Fruit fly (Drosophila melanogaster) whole organism, embryonic: Measurements from ENCODE around the gene CG16736.

Experiments
- Atf3 ChIP-seq: fragments of 200-800 bp; sonication (Bioruptor generic); optimal IDR thresholded peaks from 3 replicates; lab custom pipeline; 2016; ENCODE audit warnings: missing biosample characterization, missing genetic modification characterization
- B-H2 ChIP-seq: fragments of 200-800 bp; sonication (Bioruptor generic); optimal IDR thresholded peaks from 2 replicates; lab custom pipeline; 2018; ENCODE audit warnings: missing biosample characterization, mild to moderate bottlenecking, missing genetic modification characterization
- C15 ChIP-seq: fragments of 200-800 bp; sonication (Bioruptor generic); IDR thresholded peaks from 3 replicates; pipeline ENCODE4 v1.3.6; 2022; ENCODE audit warnings: missing biosample characterization, missing genetic modification characterization
- CG1024 ChIP-seq: fragments of 200-800 bp; sonication (Bioruptor generic); IDR thresholded peaks from 2 replicates; pipeline ENCODE4 v1.3.6; 2022; ENCODE audit warnings: missing biosample characterization, missing genetic modification characterization
- CG10979 ChIP-seq: fragments of 200-800 bp; sonication (Bioruptor generic); optimal IDR thresholded peaks from 2 replicates; lab custom pipeline; 2018; ENCODE audit warnings: missing biosample characterization, mild to moderate bottlenecking, missing genetic modification characterization, moderate library complexity
- CG11696 ChIP-seq: fragments of 200-800 bp; sonication (Bioruptor generic); IDR thresholded peaks from 2 replicates; pipeline ENCODE4 v1.3.6; 2022; ENCODE audit warnings: missing biosample characterization, missing genetic modification characterization
- CG13775 ChIP-seq: fragments of 200-800 bp; sonication (Bioruptor generic); optimal IDR thresholded peaks from 3 replicates; lab custom pipeline; 2017; ENCODE audit warnings: missing biosample characterization, mild to moderate bottlenecking, missing genetic modification characterization
- CG17186 ChIP-seq: fragments of 200-800 bp; sonication (Bioruptor generic); optimal IDR thresholded peaks from 3 replicates; lab custom pipeline; 2017; ENCODE audit warnings: missing biosample characterization, missing genetic modification reagents, missing genetic modification characterization
- CG2199 ChIP-seq: fragments of 200-800 bp; sonication (Bioruptor generic); IDR thresholded peaks from 3 replicates; pipeline ENCODE4 v1.3.6; 2022; ENCODE audit warnings: missing biosample characterization, missing genetic modification characterization
- CG30403 ChIP-seq: fragments of 200-800 bp; sonication (Bioruptor generic); optimal IDR thresholded peaks from 3 replicates; lab custom pipeline; 2016; ENCODE audit warnings: missing biosample characterization, missing genetic modification characterization
- CG31365 ChIP-seq: fragments of 200-800 bp; sonication (Bioruptor generic); optimal IDR thresholded peaks from 2 replicates; lab custom pipeline; 2018; ENCODE audit warnings: missing biosample characterization, mild to moderate bottlenecking, missing genetic modification characterization
- CG34224 ChIP-seq: fragments of 200-800 bp; sonication (Bioruptor generic); IDR thresholded peaks from 3 replicates; pipeline ENCODE4 v1.3.6; 2022; ENCODE audit warnings: missing biosample characterization, missing genetic modification characterization; ENCODE audit not compliant: partially characterized antibody
- CG34422 ChIP-seq: fragments of 200-800 bp; sonication (Bioruptor generic); IDR thresholded peaks from 3 replicates; pipeline ENCODE4 v1.3.6; 2022; ENCODE audit warnings: missing biosample characterization, missing genetic modification characterization
- CG3838 ChIP-seq: fragments of 200-800 bp; sonication (Bioruptor generic); optimal IDR thresholded peaks from 3 replicates; lab custom pipeline; 2016; ENCODE audit warnings: missing biosample characterization, missing genetic modification characterization
- CG3995 ChIP-seq: fragments of 200-800 bp; sonication (Bioruptor generic); optimal IDR thresholded peaks from 3 replicates; lab custom pipeline; 2016; ENCODE audit warnings: missing biosample characterization, missing genetic modification characterization
- CG4854 ChIP-seq: fragments of 200-800 bp; sonication (Bioruptor generic); optimal IDR thresholded peaks from 2 replicates; lab custom pipeline; 2016; ENCODE audit warnings: missing biosample characterization, missing genetic modification characterization, inconsistent platforms
- CG6272 ChIP-seq: fragments of 200-800 bp; sonication (Bioruptor generic); IDR thresholded peaks from 2 replicates; pipeline ENCODE4 v1.3.6; 2022; ENCODE audit warnings: missing biosample characterization, missing genetic modification characterization
- CG7357 ChIP-seq: fragments of 200-800 bp; sonication (Bioruptor generic); IDR thresholded peaks from 3 replicates; pipeline ENCODE4 v1.3.6; 2022; ENCODE audit warnings: missing biosample characterization, missing genetic modification characterization
- CG7928 ChIP-seq: fragments of 200-800 bp; sonication (Bioruptor generic); optimal IDR thresholded peaks from 2 replicates; lab custom pipeline; 2017; ENCODE audit warnings: missing biosample characterization, mild to moderate bottlenecking, missing genetic modification characterization
- CG8281 ChIP-seq: fragments of 200-800 bp; sonication (Bioruptor generic); optimal IDR thresholded peaks from 2 replicates; lab custom pipeline; 2018; ENCODE audit warnings: missing biosample characterization, mild to moderate bottlenecking, missing genetic modification characterization, moderate library complexity
- CG8765 ChIP-seq: fragments of 200-800 bp; sonication (Bioruptor generic); IDR thresholded peaks from 2 replicates; pipeline ENCODE4 v1.3.6; 2022; ENCODE audit warnings: missing biosample characterization, missing genetic modification characterization
- CG8944 ChIP-seq: fragments of 200-800 bp; sonication (Bioruptor generic); optimal IDR thresholded peaks from 3 replicates; lab custom pipeline; 2016; ENCODE audit warnings: missing biosample characterization, missing genetic modification characterization
- CkIIα-i1 ChIP-seq: fragments of 200-800 bp; sonication (Bioruptor generic); IDR thresholded peaks from 2 replicates; pipeline ENCODE4 v1.3.6; 2022; ENCODE audit warnings: missing biosample characterization, missing genetic modification characterization
- Dad ChIP-seq: fragments of 200-800 bp; sonication (Bioruptor generic); optimal IDR thresholded peaks from 3 replicates; lab custom pipeline; 2016; ENCODE audit warnings: missing biosample characterization, missing genetic modification characterization
- Ets65A ChIP-seq: fragments of 200-800 bp; sonication (Bioruptor generic); peaks from one replicate; lab custom pipeline; 2016; ENCODE audit warnings: missing biosample characterization, missing genetic modification characterization
- Ets97D ChIP-seq: fragments of 200-800 bp; sonication (Bioruptor generic); optimal IDR thresholded peaks from 3 replicates; lab custom pipeline; 2016; ENCODE audit warnings: missing biosample characterization, missing genetic modification characterization
- HLH4C ChIP-seq: fragments of 200-800 bp; sonication (Bioruptor generic); IDR thresholded peaks from 3 replicates; pipeline ENCODE4 v1.3.6; 2022; ENCODE audit warnings: missing biosample characterization, missing genetic modification characterization; ENCODE audit not compliant: partially characterized antibody
- Hr78 ChIP-seq, 2 experiments: fragments of 200-800 bp in 1 of 2; fragments of >200 bp in 1 of 2; sonication (Bioruptor generic) in 1 of 2; optimal IDR thresholded peaks; 2 replicates each; lab custom pipeline; 2017 to 2019; ENCODE audit warnings: missing biosample characterization in 2 of 2, missing genetic modification characterization in 2 of 2, mild to moderate bottlenecking in 1 of 2, moderate library complexity in 1 of 2
- Kr ChIP-seq: fragments of 200-800 bp; sonication (Bioruptor generic); optimal IDR thresholded peaks from 2 replicates; lab custom pipeline; 2017; ENCODE audit warnings: missing biosample characterization, mild to moderate bottlenecking, missing genetic modification characterization
- Meics ChIP-seq: fragments of 200-800 bp; sonication (Bioruptor generic); optimal IDR thresholded peaks from 2 replicates; lab custom pipeline; 2017; ENCODE audit warnings: missing biosample characterization, mild to moderate bottlenecking, missing genetic modification characterization
- Mes4 ChIP-seq: fragments of 200-800 bp; sonication (Bioruptor generic); optimal IDR thresholded peaks from 2 replicates; lab custom pipeline; 2016; ENCODE audit warnings: missing biosample characterization, missing genetic modification characterization
- Oli ChIP-seq: fragments of 200-800 bp; sonication (Bioruptor generic); optimal IDR thresholded peaks from 2 replicates; lab custom pipeline; 2018; ENCODE audit warnings: missing biosample characterization, mild to moderate bottlenecking, missing genetic modification characterization, moderate library complexity
- Scr ChIP-seq: fragments of 200-800 bp; sonication (Bioruptor generic); IDR thresholded peaks from 2 replicates; pipeline ENCODE4 v1.3.6; 2022; ENCODE audit warnings: missing biosample characterization, missing genetic modification characterization; ENCODE audit not compliant: partially characterized antibody
- Sin3A ChIP-seq: fragments of >200 bp; optimal IDR thresholded peaks from 2 replicates; lab custom pipeline; 2018
- Sry-δ ChIP-seq: fragments of 200-800 bp; sonication (Bioruptor generic); optimal IDR thresholded peaks from 2 replicates; lab custom pipeline; 2016; ENCODE audit warnings: missing biosample characterization, missing genetic modification characterization
- Tbp ChIP-seq: fragments of >200 bp; optimal IDR thresholded peaks from 2 replicates; lab custom pipeline; 2018; ENCODE audit warnings: missing biosample characterization, missing genetic modification characterization
- Trl ChIP-seq, 3 experiments: fragments of >200 bp in 2 of 3; fragments of 200-800 bp in 1 of 3; sonication (Bioruptor generic) in 1 of 3; optimal IDR thresholded peaks; 2 replicates in 1 of 3; 3 replicates in 2 of 3; lab custom pipeline; 2016 to 2017; ENCODE audit warnings: missing biosample characterization in 1 of 3, missing genetic modification characterization in 1 of 3
- Xbp1 ChIP-seq: fragments of 200-800 bp; sonication (Bioruptor generic); optimal IDR thresholded peaks from 3 replicates; lab custom pipeline; 2016; ENCODE audit warnings: missing biosample characterization, mild to moderate bottlenecking, missing genetic modification characterization
- ash1 ChIP-seq: fragments of 200-800 bp; sonication (Bioruptor generic); optimal IDR thresholded peaks from 2 replicates; lab custom pipeline; 2018; ENCODE audit warnings: missing biosample characterization, mild to moderate bottlenecking, missing genetic modification characterization
- caup ChIP-seq: fragments of 200-800 bp; sonication (Bioruptor generic); optimal IDR thresholded peaks from 3 replicates; lab custom pipeline; 2017; ENCODE audit warnings: missing biosample characterization, mild to moderate bottlenecking, missing genetic modification characterization, moderate library complexity; ENCODE audit not compliant: severe bottlenecking
- chinmo ChIP-seq: fragments of 200-800 bp; sonication (Bioruptor generic); IDR thresholded peaks from 4 replicates; pipeline ENCODE4 v1.3.6; 2022; ENCODE audit warnings: missing biosample characterization, missing genetic modification characterization; ENCODE audit not compliant: partially characterized antibody
- da ChIP-seq: fragments of 200-800 bp; sonication (Bioruptor generic); optimal IDR thresholded peaks from 2 replicates; lab custom pipeline; 2016; ENCODE audit warnings: missing biosample characterization, missing genetic modification characterization
- dysf ChIP-seq: fragments of 200-800 bp; sonication (Bioruptor generic); IDR thresholded peaks from 3 replicates; pipeline ENCODE4 v1.3.6; 2022; ENCODE audit warnings: missing biosample characterization, missing genetic modification characterization
- gcm2 ChIP-seq: fragments of 200-800 bp; sonication (Bioruptor generic); optimal IDR thresholded peaks from 2 replicates; lab custom pipeline; 2016; ENCODE audit warnings: missing biosample characterization, missing genetic modification characterization
- gsb-n ChIP-seq: fragments of 200-800 bp; sonication (Bioruptor generic); optimal IDR thresholded peaks from 3 replicates; lab custom pipeline; 2018; ENCODE audit warnings: missing biosample characterization, mild to moderate bottlenecking, missing genetic modification characterization
- her ChIP-seq: fragments of 200-800 bp; sonication (Bioruptor generic); optimal IDR thresholded peaks from 2 replicates; lab custom pipeline; 2016; ENCODE audit warnings: missing biosample characterization, missing genetic modification characterization
- hth ChIP-seq: fragments of >200 bp; optimal IDR thresholded peaks from 2 replicates; lab custom pipeline; 2017; ENCODE audit warnings: inconsistent platforms
- klu ChIP-seq: fragments of 200-800 bp; sonication (Bioruptor generic); IDR thresholded peaks from 2 replicates; pipeline ENCODE4 v1.3.6; 2022; ENCODE audit warnings: missing biosample characterization, missing genetic modification characterization
- kni ChIP-seq: fragments of 200-800 bp; sonication (Bioruptor generic); optimal IDR thresholded peaks from 3 replicates; lab custom pipeline; 2017; ENCODE audit warnings: mild to moderate bottlenecking, missing biosample characterization, missing genetic modification reagents, missing genetic modification characterization
- run ChIP-seq: fragments of 200-800 bp; sonication (Bioruptor generic); optimal IDR thresholded peaks from 3 replicates; lab custom pipeline; 2018; ENCODE audit warnings: missing biosample characterization, mild to moderate bottlenecking, missing genetic modification characterization
- vvl ChIP-seq: fragments of 200-800 bp; sonication (Bioruptor generic); IDR thresholded peaks from 2 replicates; pipeline ENCODE4 v1.3.6; 2022; ENCODE audit warnings: missing biosample characterization, missing genetic modification characterization

CG16736 gene

DNA sequence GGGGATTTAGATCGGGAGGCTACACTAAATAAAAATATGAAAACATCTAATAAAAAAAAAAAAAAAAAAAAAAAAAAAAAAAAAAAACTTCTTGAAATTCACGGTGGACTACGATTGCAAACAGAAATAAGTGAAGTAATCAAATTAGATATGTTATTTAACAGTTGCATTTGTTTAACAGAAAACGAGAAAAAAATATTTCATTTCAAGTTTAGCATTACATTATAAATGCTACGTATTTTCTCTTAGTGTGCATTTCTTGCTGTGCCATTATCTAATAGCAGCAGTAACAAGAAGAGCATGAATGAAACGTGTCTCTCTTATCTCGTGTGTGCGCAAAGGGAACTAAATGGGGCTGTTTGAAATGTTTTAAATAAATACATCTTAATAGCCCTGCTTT is 32.7 kb downstream of the CG16736 start (continued):
- TF ChIP-seq CG34224 (GFP tag; lab: Robert Waterston, UW) (no peak), CG34422 (GFP tag; lab: Robert Waterston, UW) (peak; percentile 61; the same call in 2 of the 3 replicates), CG4854 (no peak), gcm2 (no peak), Meics (GFP tag; lab: Kevin White, UChicago) (peak; percentile 63), chinmo (GFP tag; lab: Robert Waterston, UW) (no peak), Kr (GFP tag; lab: Kevin White, UChicago) (no peak), ash1 (GFP tag; lab: Kevin White, UChicago) (no peak), Oli (tag; lab: Kevin White, UChicago) (peak; percentile 64), Hr78 (GFP tag; optimal IDR thresholded peaks at IDR 0.05; lab: Kevin White, UChicago) (no peak), CG30403 (GFP tag; lab: Kevin White, UChicago) (peak; percentile 72), B-H2 (no peak), kni (GFP tag; lab: Kevin White, UChicago) (no peak), run (tag; lab: Kevin White, UChicago) (peak; percentile 23), CG11696 (0 out of 2 replicates have a peak, but pooled peaks have one; percentile 14), CG8765 (GFP tag; lab: Robert Waterston, UW) (0 out of 2 replicates have a peak, but pooled peaks have one; percentile 9), Dad (GFP tag; lab: Kevin White, UChicago) (no peak), her (GFP tag; lab: Kevin White, UChicago) (peak; percentile 10), C15 (no peak), hth (lab: Kevin White, UChicago) (no peak), CG13775 (GFP tag; lab: Kevin White, UChicago) (peak; percentile 32), CG7357 (GFP tag; lab: Robert Waterston, UW) (peak; percentile 71), CG1024 (GFP tag; lab: Robert Waterston, UW) (0 out of 2 replicates have a peak, but pooled peaks have one; percentile 45), vvl (GFP tag; lab: Robert Waterston, UW) (peak; percentile 84), caup (GFP tag; lab: Kevin White, UChicago) (peak; percentile 34), CG10979 (tag; lab: Kevin White, UChicago) (peak; percentile 72), da (GFP tag; lab: Kevin White, UChicago) (peak; percentile 45), Trl (optimal IDR thresholded peaks at IDR 0.05; lab: Kevin White, UChicago) (no peak), Trl (GFP tag; optimal IDR thresholded peaks at IDR 0.05; lab: Kevin White, UChicago) (peak; percentile 56), CG2199 (GFP tag; lab: Robert Waterston, UW) (no peak), Scr (GFP tag; lab: Robert Waterston, UW) (no peak), CkIIα-i1 (GFP tag; lab: Robert Waterston, UW) (no peak), Tbp (GFP tag; lab: Kevin White, UChicago) (no peak), Mes4 (GFP tag; lab: Kevin White, UChicago) (peak; percentile 42), dysf (GFP tag; lab: Robert Waterston, UW) (peak; percentile 81), CG8281 (tag; lab: Kevin White, UChicago) (peak; percentile 35), CG7928 (GFP tag; lab: Kevin White, UChicago) (no peak), klu (GFP tag; lab: Robert Waterston, UW) (peak; percentile 42; the same call in 1 of the 2 replicates), Atf3 (peak; percentile 25), Sry-δ (peak; percentile 26), gsb-n (tag; lab: Kevin White, UChicago) (peak; percentile 45), CG17186 (GFP tag; lab: Kevin White, UChicago) (no peak), CG3838 (GFP tag; lab: Kevin White, UChicago) (peak; percentile 49), CG6272 (GFP tag; lab: Robert Waterston, UW) (peak; percentile 52), Ets97D (GFP tag; lab: Kevin White, UChicago) (peak; percentile 5), CG3995 (no peak), CG31365 (tag; lab: Kevin White, UChicago) (no peak), HLH4C (no peak), Sin3A (lab: Kevin White, UChicago) (no peak), Ets65A (GFP tag; lab: Kevin White, UChicago) (peak; percentile 91), Xbp1 (peak; percentile 81), CG8944 (GFP tag; lab: Kevin White, UChicago) (peak; percentile 25)
